Worm (Caenorhabditis elegans) whole organism, young adult: ENCODE data around the gene K04A8.19.
A peak's percentile ranks its signal among the peaks of the same experiment; 100 is the strongest.

Source experiments
- B0261.1 ChIP-seq: sonication (generic microtip); optimal IDR thresholded peaks from 2 replicates; lab custom pipeline; 2016; ENCODE audit warnings: mild to moderate bottlenecking, missing genetic modification characterization, moderate library complexity, missing compliant biosample characterization
- C17E4.6 ChIP-seq: fragments of 200-800 bp; sonication (Bioruptor generic); IDR thresholded peaks from 2 replicates; pipeline ENCODE4 v1.3.6; 2022; ENCODE audit warnings: missing genetic modification reagents, missing genetic modification characterization, missing compliant biosample characterization
- D2030.7 ChIP-seq: fragments of 200-800 bp; sonication (Bioruptor generic); IDR thresholded peaks from 2 replicates; pipeline ENCODE4 v1.3.6; 2022; ENCODE audit warnings: missing genetic modification reagents, missing genetic modification characterization, missing compliant biosample characterization
- F23B12.7 ChIP-seq: sonication (generic microtip); optimal IDR thresholded peaks from 2 replicates; lab custom pipeline; 2017; ENCODE audit warnings: missing genetic modification characterization, mild to moderate bottlenecking, missing compliant biosample characterization, antibody characterized with exemption, moderate library complexity; ENCODE audit not compliant: insufficient read depth
- F52B5.7 ChIP-seq: sonication (generic microtip); optimal IDR thresholded peaks from 2 replicates; lab custom pipeline; 2016; ENCODE audit warnings: mild to moderate bottlenecking, missing genetic modification characterization, missing compliant biosample characterization
- K11D2.4 ChIP-seq: fragments of 200-800 bp; sonication (Bioruptor generic); IDR thresholded peaks from 2 replicates; pipeline ENCODE4 v1.3.6; 2022; ENCODE audit warnings: missing genetic modification reagents, missing genetic modification characterization, missing compliant biosample characterization
- Y53F4B.3 ChIP-seq: fragments of 200-800 bp; sonication (Bioruptor generic); IDR thresholded peaks from 2 replicates; pipeline ENCODE4 v1.3.6; 2022; ENCODE audit warnings: missing genetic modification reagents, missing genetic modification characterization, missing compliant biosample characterization
- Y53G8AR.9 ChIP-seq: fragments of 200-800 bp; sonication (Bioruptor generic); conservative IDR thresholded peaks from 2 replicates; pipeline ENCODE4 v1.3.6; 2022; ENCODE audit warnings: missing genetic modification reagents, missing genetic modification characterization, missing compliant biosample characterization
- Y67H2A.10 ChIP-seq: fragments of 200-800 bp; sonication (Bioruptor generic); conservative IDR thresholded peaks from 2 replicates; pipeline ENCODE4 v1.3.6; 2022; ENCODE audit warnings: missing genetic modification reagents, missing genetic modification characterization, missing compliant biosample characterization
- akir-1 ChIP-seq: fragments of 200-800 bp; sonication (Bioruptor generic); optimal IDR thresholded peaks from 2 replicates; lab custom pipeline; 2018; ENCODE audit warnings: mild to moderate bottlenecking, missing genetic modification characterization, moderate library complexity, missing compliant biosample characterization
- aptf-3 ChIP-seq: fragments of 200-800 bp; sonication (Bioruptor generic); IDR thresholded peaks from 2 replicates; pipeline ENCODE4 v1.3.6; 2022; ENCODE audit warnings: missing genetic modification characterization, missing compliant biosample characterization
- atf-7 ChIP-seq: sonication (generic microtip); optimal IDR thresholded peaks from 2 replicates; lab custom pipeline; 2017; ENCODE audit warnings: mild to moderate bottlenecking, missing genetic modification characterization, missing compliant biosample characterization
- bed-1 ChIP-seq: fragments of 200-800 bp; sonication (Bioruptor generic); IDR thresholded peaks from 2 replicates; pipeline ENCODE4 v1.3.6; 2022; ENCODE audit warnings: missing genetic modification reagents, missing genetic modification characterization, missing compliant biosample characterization
- bed-2 ChIP-seq: fragments of 200-800 bp; sonication (Bioruptor generic); IDR thresholded peaks from 2 replicates; pipeline ENCODE4 v1.3.6; 2022; ENCODE audit warnings: missing genetic modification reagents, missing genetic modification characterization, missing compliant biosample characterization
- ccch-3 ChIP-seq: fragments of 200-800 bp; sonication (Bioruptor generic); optimal IDR thresholded peaks from 2 replicates; lab custom pipeline; 2018; ENCODE audit warnings: mild to moderate bottlenecking, missing genetic modification characterization, missing compliant biosample characterization
- ceh-100 ChIP-seq: fragments of 200-800 bp; sonication (Bioruptor generic); IDR thresholded peaks from 2 replicates; pipeline ENCODE4 v1.3.6; 2022; ENCODE audit warnings: missing genetic modification reagents, missing genetic modification characterization, missing compliant biosample characterization
- ceh-58 ChIP-seq: fragments of 200-800 bp; sonication (Bioruptor generic); IDR thresholded peaks from 2 replicates; pipeline ENCODE4 v1.3.6; 2022; ENCODE audit warnings: missing genetic modification characterization, missing compliant biosample characterization
- ceh-91 ChIP-seq: fragments of 200-800 bp; sonication (Bioruptor generic); IDR thresholded peaks from 2 replicates; pipeline ENCODE4 v1.3.6; 2022; ENCODE audit warnings: missing genetic modification reagents, missing genetic modification characterization, missing compliant biosample characterization
- chd-7 ChIP-seq: sonication (generic microtip); optimal IDR thresholded peaks from 2 replicates; lab custom pipeline; 2016; ENCODE audit warnings: mild to moderate bottlenecking, missing genetic modification characterization, moderate library complexity, missing compliant biosample characterization
- dox-1 ChIP-seq: fragments of 200-800 bp; sonication (Bioruptor generic); IDR thresholded peaks from 2 replicates; pipeline ENCODE4 v1.3.6; 2022; ENCODE audit warnings: missing genetic modification reagents, missing genetic modification characterization, missing compliant biosample characterization
- efl-1 ChIP-seq: fragments of 150-350 bp; optimal IDR thresholded peaks from 2 replicates; lab custom pipeline; 2014; ENCODE audit warnings: missing biosample characterization, missing genetic modification reagents, missing genetic modification characterization
- egrh-3 ChIP-seq: fragments of 200-800 bp; sonication (Bioruptor generic); IDR thresholded peaks from 2 replicates; pipeline ENCODE4 v1.3.6; 2022; ENCODE audit warnings: missing genetic modification reagents, missing genetic modification characterization, missing compliant biosample characterization
- ekl-4 ChIP-seq: fragments of 200-800 bp; sonication (Bioruptor generic); IDR thresholded peaks from 2 replicates; pipeline ENCODE4 v1.3.6; 2022; ENCODE audit warnings: missing genetic modification reagents, missing genetic modification characterization, missing compliant biosample characterization
- ets-4 ChIP-seq: fragments of 200-800 bp; sonication (Bioruptor generic); optimal IDR thresholded peaks from 2 replicates; lab custom pipeline; 2018; ENCODE audit warnings: mild to moderate bottlenecking, missing genetic modification characterization, missing compliant biosample characterization
- him-1 ChIP-seq: sonication (generic microtip); optimal IDR thresholded peaks from 2 replicates; lab custom pipeline; 2016; ENCODE audit warnings: missing genotype, missing genetic modification reagents, missing genetic modification characterization, missing compliant biosample characterization
- hmg-20 ChIP-seq: fragments of 200-800 bp; sonication (Bioruptor generic); IDR thresholded peaks from 2 replicates; pipeline ENCODE4 v1.3.6; 2022; ENCODE audit warnings: missing genetic modification reagents, missing genetic modification characterization, missing compliant biosample characterization
- hsf-1 ChIP-seq: fragments of 200-800 bp; sonication (Bioruptor generic); IDR thresholded peaks from 2 replicates; pipeline ENCODE4 v1.3.6; 2022; ENCODE audit warnings: missing genetic modification reagents, missing genetic modification characterization, missing compliant biosample characterization
- lin-40 ChIP-seq: sonication (generic microtip); optimal IDR thresholded peaks from 2 replicates; lab custom pipeline; 2016; ENCODE audit warnings: missing genetic modification characterization, mild to moderate bottlenecking, missing compliant biosample characterization, missing genotype, missing genetic modification reagents
- lsy-27 ChIP-seq: sonication (generic microtip); optimal IDR thresholded peaks from 2 replicates; lab custom pipeline; 2017; ENCODE audit warnings: missing genetic modification characterization, mild to moderate bottlenecking, missing compliant biosample characterization, antibody characterized with exemption, missing genotype, borderline replicate concordance; ENCODE audit not compliant: insufficient read depth
- madf-3 ChIP-seq: fragments of 200-800 bp; sonication (Bioruptor generic); IDR thresholded peaks from 2 replicates; pipeline ENCODE4 v1.3.6; 2022; ENCODE audit warnings: missing genetic modification reagents, missing genetic modification characterization, missing compliant biosample characterization
- madf-6 ChIP-seq: fragments of 200-800 bp; sonication (Bioruptor generic); IDR thresholded peaks from 2 replicates; pipeline ENCODE4 v1.3.6; 2022; ENCODE audit warnings: missing genetic modification reagents, missing genetic modification characterization, missing compliant biosample characterization
- mes-4 ChIP-seq: sonication (generic microtip); optimal IDR thresholded peaks from 2 replicates; lab custom pipeline; 2016; ENCODE audit warnings: missing genotype, missing genetic modification characterization, missing compliant biosample characterization
- nfyb-1 ChIP-seq: fragments of 200-800 bp; sonication (Bioruptor generic); IDR thresholded peaks from 2 replicates; pipeline ENCODE4 v1.3.6; 2022; ENCODE audit warnings: missing genetic modification reagents, missing genetic modification characterization, missing compliant biosample characterization
- nhr-179 ChIP-seq: sonication (generic microtip); optimal IDR thresholded peaks from 2 replicates; lab custom pipeline; 2016; ENCODE audit warnings: mild to moderate bottlenecking, missing genetic modification characterization, missing compliant biosample characterization
- nhr-27 ChIP-seq: fragments of 200-800 bp; sonication (Bioruptor generic); optimal IDR thresholded peaks from 2 replicates; lab custom pipeline; 2018; ENCODE audit warnings: mild to moderate bottlenecking, missing genetic modification characterization, moderate library complexity, missing compliant biosample characterization
- rcor-1 ChIP-seq: fragments of 200-800 bp; sonication (Bioruptor generic); IDR thresholded peaks from 2 replicates; pipeline ENCODE4 v1.3.6; 2022; ENCODE audit warnings: missing genetic modification reagents, missing genetic modification characterization, missing compliant biosample characterization
- rec-8 ChIP-seq, 2 experiments: sonication (generic microtip); optimal IDR thresholded peaks; 2 replicates each; lab custom pipeline; 2016; ENCODE audit warnings: mild to moderate bottlenecking in 2 of 2, missing genetic modification characterization in 2 of 2, missing genetic modification reagents in 2 of 2, missing genotype in 2 of 2, missing biosample characterization in 1 of 2, missing compliant biosample characterization in 1 of 2, moderate library complexity in 1 of 2
- repo-1 ChIP-seq: sonication (generic microtip); optimal IDR thresholded peaks from 2 replicates; lab custom pipeline; 2017; ENCODE audit warnings: mild to moderate bottlenecking, missing genetic modification characterization, missing compliant biosample characterization
- rpc-1 ChIP-seq, 2 experiments: fragments of 150-350 bp in 1 of 2; sonication (generic microtip) in 1 of 2; optimal IDR thresholded peaks; 2 replicates each; lab custom pipeline; 2014 to 2018; ENCODE audit warnings: missing biosample characterization in 1 of 2, missing genetic modification characterization in 1 of 2, missing genetic modification reagents in 1 of 2, missing genotype in 1 of 2
- sea-2 ChIP-seq: fragments of 200-800 bp; sonication (Bioruptor generic); IDR thresholded peaks from 2 replicates; pipeline ENCODE4 v1.3.6; 2022; ENCODE audit warnings: missing genetic modification characterization, missing compliant biosample characterization
- snpc-1.1 ChIP-seq: sonication (generic microtip); optimal IDR thresholded peaks from 2 replicates; lab custom pipeline; 2017; ENCODE audit warnings: missing genetic modification characterization, mild to moderate bottlenecking, missing compliant biosample characterization, antibody characterized with exemption, moderate library complexity, missing genotype, missing genetic modification reagents; ENCODE audit not compliant: insufficient read depth
- snpc-4 ChIP-seq, 5 experiments: fragments of 150-350 bp in 1 of 5; sonication (generic microtip) in 4 of 5; optimal IDR thresholded peaks; 2 replicates each; lab custom pipeline; 2014 to 2018; ENCODE audit warnings: missing genetic modification characterization in 5 of 5, missing biosample characterization in 3 of 5, antibody characterized with exemption in 2 of 5, mild to moderate bottlenecking in 2 of 5, missing compliant biosample characterization in 2 of 5, missing genotype in 2 of 5, moderate library complexity in 2 of 5, missing genetic modification reagents in 1 of 5
- somi-1 ChIP-seq: fragments of 200-800 bp; sonication (Bioruptor generic); optimal IDR thresholded peaks from 2 replicates; lab custom pipeline; 2018; ENCODE audit warnings: mild to moderate bottlenecking, missing genetic modification characterization, missing compliant biosample characterization
- unc-130 ChIP-seq: sonication (generic microtip); optimal IDR thresholded peaks from 2 replicates; lab custom pipeline; 2016; ENCODE audit warnings: missing genetic modification reagents, missing genetic modification characterization, missing compliant biosample characterization
- zim-3 ChIP-seq: sonication (generic microtip); optimal IDR thresholded peaks from 2 replicates; lab custom pipeline; 2017; ENCODE audit warnings: mild to moderate bottlenecking, missing genetic modification characterization, moderate library complexity, missing compliant biosample characterization
- ztf-18 ChIP-seq: sonication (generic microtip); optimal IDR thresholded peaks from 2 replicates; lab custom pipeline; 2016; ENCODE audit warnings: missing genotype, mild to moderate bottlenecking, missing genetic modification characterization, missing compliant biosample characterization
- ztf-3 ChIP-seq: fragments of 200-800 bp; sonication (Bioruptor generic); optimal IDR thresholded peaks from 2 replicates; lab custom pipeline; 2018; ENCODE audit warnings: mild to moderate bottlenecking, missing genetic modification characterization, missing compliant biosample characterization

K04A8.19 gene

DNA sequence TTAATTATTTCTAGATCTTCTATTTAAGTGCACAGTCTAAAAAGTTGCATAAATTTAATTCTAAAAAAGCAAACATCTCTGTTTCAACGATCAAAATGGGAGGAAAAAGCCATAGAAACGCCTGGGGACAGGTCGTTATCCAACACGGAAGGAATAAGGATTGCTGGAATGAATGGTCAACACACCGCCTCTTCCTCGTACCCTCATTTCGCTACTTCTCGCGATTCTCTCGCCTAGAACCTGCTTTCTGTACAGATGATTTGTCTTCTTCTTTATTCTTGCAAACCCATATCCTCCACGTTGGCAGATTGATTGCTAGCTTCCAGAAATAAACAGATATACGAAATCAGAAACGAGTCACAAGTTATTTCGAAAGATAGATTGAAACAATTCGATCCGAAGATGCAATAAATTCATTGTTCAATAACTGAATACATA is 39.3 kb downstream of the K04A8.19 start, which contains the start of gene dpy-11:
Gene dpy-11, minus strand, starts transcription at position 354 of the 438 bp plus-strand sequence.
- TF ChIP-seq rcor-1 (GFP tag; lab: Robert Waterston, UW) = no peak
- peak; percentile 61 for TF ChIP-seq madf-6 (GFP tag; lab: Robert Waterston, UW)
- TF ChIP-seq ceh-100 (GFP tag; lab: Robert Waterston, UW) = no peak
- no peak for TF ChIP-seq Y53F4B.3 (GFP tag; lab: Robert Waterston, UW)
- peak; percentile 30 for TF ChIP-seq ets-4 (GFP tag; lab: Kevin White, UChicago)
- peak; percentile 33 for TF ChIP-seq lin-40
- TF ChIP-seq K11D2.4 (GFP tag; lab: Robert Waterston, UW) = peak; percentile 58; the same call in 1 of the 2 replicates
- TF ChIP-seq nhr-179 = no peak
- peak; percentile 47 for TF ChIP-seq unc-130
- no peak for TF ChIP-seq bed-2 (GFP tag; lab: Robert Waterston, UW)
- TF ChIP-seq egrh-3 (GFP tag; lab: Robert Waterston, UW) = no peak
- no peak for TF ChIP-seq nhr-27 (tag; lab: Kevin White, UChicago)
- no peak for TF ChIP-seq rpc-1 (optimal IDR thresholded peaks at IDR 0.05; lab: Kevin White, UChicago)
- TF ChIP-seq rpc-1 (tag; optimal IDR thresholded peaks at IDR 0.05; lab: Kevin White, UChicago) = no peak
- TF ChIP-seq ztf-18 = no peak
- TF ChIP-seq him-1 = no peak
- no peak for TF ChIP-seq D2030.7 (GFP tag; lab: Robert Waterston, UW)
- no peak for TF ChIP-seq zim-3 (tag; lab: Kevin White, UChicago)
- TF ChIP-seq sea-2 (GFP tag; lab: Robert Waterston, UW) = no peak
- no peak for TF ChIP-seq snpc-1.1 (tag; lab: Kevin White, UChicago)
- no peak for TF ChIP-seq mes-4 (tag; lab: Kevin White, UChicago)
- TF ChIP-seq atf-7 (tag; lab: Kevin White, UChicago) = peak; percentile 55
- no peak for TF ChIP-seq ccch-3 (GFP tag; lab: Kevin White, UChicago)
- 0 out of 2 replicates have a peak, but pooled peaks have one; percentile 80 for TF ChIP-seq bed-1 (GFP tag; lab: Robert Waterston, UW)
- TF ChIP-seq dox-1 (GFP tag; lab: Robert Waterston, UW) = peak; percentile 58
- peak; percentile 22; the same call in 1 of the 2 replicates for TF ChIP-seq nfyb-1 (GFP tag; lab: Robert Waterston, UW)
- peak; percentile 80 for TF ChIP-seq madf-3
- TF ChIP-seq somi-1 (GFP tag; lab: Kevin White, UChicago) = peak; percentile 74
- peak; percentile 23; the same call in 1 of the 2 replicates for TF ChIP-seq hmg-20 (GFP tag; lab: Robert Waterston, UW)
- TF ChIP-seq rec-8 (tag; optimal IDR thresholded peaks at IDR 0.05; lab: Kevin White, UChicago) = no peak
- TF ChIP-seq C17E4.6 (GFP tag; lab: Robert Waterston, UW) = no peak
- TF ChIP-seq ceh-91 (GFP tag; lab: Robert Waterston, UW) = no peak
- peak; percentile 35 for TF ChIP-seq chd-7
- peak; percentile 72 for TF ChIP-seq Y53G8AR.9 (GFP tag; lab: Robert Waterston, UW)
- no peak for TF ChIP-seq ceh-58
- no peak for TF ChIP-seq akir-1
- TF ChIP-seq Y67H2A.10 (GFP tag; lab: Robert Waterston, UW) = no peak
- TF ChIP-seq F23B12.7 (tag; lab: Kevin White, UChicago) = no peak
- TF ChIP-seq ztf-3 = no peak
- peak; percentile 65 for TF ChIP-seq ekl-4 (GFP tag; lab: Robert Waterston, UW)
- TF ChIP-seq lsy-27 (tag; lab: Kevin White, UChicago) = no peak
- TF ChIP-seq B0261.1 (tag; lab: Kevin White, UChicago) = no peak
- peak; percentile 93 for TF ChIP-seq repo-1
- TF ChIP-seq snpc-4 (GFP tag; optimal IDR thresholded peaks at IDR 0.05; lab: Kevin White, UChicago) = peak; percentile 21
- TF ChIP-seq snpc-4 (tag; optimal IDR thresholded peaks at IDR 0.05; lab: Kevin White, UChicago) = peak in 2 of 4 experiments; percentile 9 to 26
- TF ChIP-seq hsf-1 (GFP tag; lab: Robert Waterston, UW) = peak; percentile 12; the same call in 1 of the 2 replicates
- TF ChIP-seq efl-1 (GFP tag; lab: Kevin White, UChicago) = no peak
- peak; percentile 74 for TF ChIP-seq F52B5.7 (tag; lab: Kevin White, UChicago)
- 0 out of 2 replicates have a peak, but pooled peaks have one; percentile 80 for TF ChIP-seq aptf-3 (GFP tag; lab: Robert Waterston, UW)
